Worm (Caenorhabditis elegans) whole organism, early embryonic: ENCODE measurements around the gene F53F8.7.

Source experiments
- B0310.2 ChIP-seq: sonication (generic microtip); optimal IDR thresholded peaks from 2 replicates; lab custom pipeline; 2016; ENCODE audit warnings: mild to moderate bottlenecking, missing genetic modification characterization, missing compliant biosample characterization
- ama-1 ChIP-seq: fragments of 150-350 bp; optimal IDR thresholded peaks from 2 replicates; lab custom pipeline; 2014
- ceh-13 ChIP-seq: fragments of 200-800 bp; sonication (Bioruptor generic); optimal IDR thresholded peaks from 2 replicates; lab custom pipeline; 2018; ENCODE audit warnings: mild to moderate bottlenecking, missing genetic modification characterization, missing compliant biosample characterization
- hmbx-1 ChIP-seq: sonication (generic microtip); optimal IDR thresholded peaks from 2 replicates; lab custom pipeline; 2016; ENCODE audit warnings: mild to moderate bottlenecking, missing genetic modification characterization, missing compliant biosample characterization
- hmg-4 ChIP-seq: fragments of 200-800 bp; sonication (Bioruptor generic); optimal IDR thresholded peaks from 2 replicates; lab custom pipeline; 2018; ENCODE audit warnings: mild to moderate bottlenecking, missing genetic modification characterization, missing compliant biosample characterization
- hnd-1 ChIP-seq: sonication (generic microtip); optimal IDR thresholded peaks from 2 replicates; lab custom pipeline; 2016; ENCODE audit warnings: missing genetic modification characterization, missing compliant biosample characterization

- TF ChIP-seq hnd-1 (tag; lab: Kevin White, UChicago) (no peak), hmg-4 (GFP tag; lab: Kevin White, UChicago) (no peak), ama-1 (lab: Kevin White, UChicago) (no peak), B0310.2 (tag; lab: Kevin White, UChicago) (no peak), ceh-13 (no peak), hmbx-1 (tag; lab: Kevin White, UChicago) (no peak)
Observed at ce11 chrV:20710642-20711041, 12.5 kb upstream of the F53F8.7 start.
